Worm (Caenorhabditis elegans) whole organism, young adult: ENCODE results near the gene C53A5.11.

ENCODE experiments used
- B0019.2 ChIP-seq: fragments of 200-800 bp; sonication (Bioruptor generic); conservative IDR thresholded peaks from 2 replicates; pipeline ENCODE4 v1.3.6; 2022; ENCODE audit warnings: missing genetic modification reagents, missing genetic modification characterization, missing compliant biosample characterization
- ama-1 ChIP-seq, 3 experiments: fragments of 150-350 bp in 1 of 3; sonication (generic microtip) in 2 of 3; optimal IDR thresholded peaks; 2 replicates each; lab custom pipeline; 2014 to 2018; ENCODE audit warnings: missing biosample characterization in 2 of 3, missing genetic modification characterization in 2 of 3, missing genetic modification reagents in 2 of 3
- ceh-40 ChIP-seq: fragments of 200-800 bp; sonication (Bioruptor generic); IDR thresholded peaks from 2 replicates; pipeline ENCODE4 v1.3.6; 2022; ENCODE audit warnings: missing genetic modification characterization, missing compliant biosample characterization
- ztf-25 ChIP-seq: fragments of 200-800 bp; sonication (Bioruptor generic); IDR thresholded peaks from 2 replicates; pipeline ENCODE4 v1.3.6; 2022; ENCODE audit warnings: missing genetic modification reagents, missing genetic modification characterization, missing compliant biosample characterization

ce11 chrV:14558757-14559156 lies 3.9 kb upstream of the C53A5.11 start, which contains the start of gene C53A5.9:
- no peak for TF ChIP-seq ceh-40 (GFP tag; lab: Robert Waterston, UW)
- no peak for TF ChIP-seq ztf-25 (GFP tag; lab: Robert Waterston, UW)
- no peak for TF ChIP-seq ama-1 (optimal IDR thresholded peaks at IDR 0.05; lab: Kevin White, UChicago)
- TF ChIP-seq ama-1 (GFP tag; optimal IDR thresholded peaks at IDR 0.05; lab: Kevin White, UChicago) = no peak
- TF ChIP-seq B0019.2 (GFP tag; lab: Robert Waterston, UW) = no peak
